Fruit fly (Drosophila melanogaster) whole organism, wandering third instar larva: ENCODE results near the gene CG5114.

Experiments used
- Dif ChIP-seq: fragments of 200-275, 200-300 bp; sonication (Bioruptor generic); optimal IDR thresholded peaks from 2 replicates; lab custom pipeline; 2018; ENCODE audit warnings: missing biosample characterization, missing genetic modification characterization; ENCODE audit not compliant: partially characterized antibody
- Hr83 ChIP-seq: fragments of 200-300 bp; sonication (Bioruptor generic); optimal IDR thresholded peaks from 2 replicates; lab custom pipeline; 2016; ENCODE audit warnings: missing biosample characterization, mild to moderate bottlenecking, missing genetic modification characterization, moderate library complexity; ENCODE audit not compliant: poor library complexity, severe bottlenecking
- brk ChIP-seq: fragments of 200-800 bp; sonication (Bioruptor generic); optimal IDR thresholded peaks from 2 replicates; lab custom pipeline; 2016; ENCODE audit warnings: missing biosample characterization, mild to moderate bottlenecking, missing genetic modification characterization
- tai ChIP-seq: sonication (Bioruptor generic); optimal IDR thresholded peaks from 2 replicates; lab custom pipeline; 2016; ENCODE audit warnings: missing biosample characterization, missing genetic modification characterization

DNA sequence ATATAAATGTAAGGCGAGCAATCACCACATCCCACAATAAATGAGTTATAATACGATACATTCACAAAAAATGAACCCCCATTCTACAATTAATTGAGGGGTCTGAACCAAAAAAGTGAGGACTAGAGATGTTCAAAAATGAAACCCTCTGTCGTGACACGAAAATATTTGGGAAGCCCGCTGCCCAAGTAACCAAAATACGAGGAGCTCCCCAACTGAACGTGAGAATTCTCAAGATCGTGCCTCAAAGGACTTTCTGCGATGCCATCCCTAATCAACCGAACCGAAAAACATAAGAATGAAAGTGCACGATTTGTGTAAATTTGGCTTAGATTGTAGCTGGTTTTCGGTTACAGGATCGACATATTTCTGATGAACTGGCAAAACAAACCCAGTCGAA, 8.1 kb upstream of the CG5114 start, which contains the start of gene Ocho:
- TF ChIP-seq Hr83 (GFP tag; lab: Kevin White, UChicago) (no peak), tai (GFP tag; lab: Kevin White, UChicago) (no peak), Dif (no peak), brk (GFP tag; lab: Kevin White, UChicago) (no peak)
